Fruit fly (Drosophila melanogaster) whole organism, prepupa: Measurements from ENCODE around the gene dre4.

Experiments used
- Blimp-1 ChIP-seq: fragments of 200-800 bp; sonication (Bioruptor generic); optimal IDR thresholded peaks from 3 replicates; lab custom pipeline; 2017; ENCODE audit warnings: missing biosample characterization, missing genetic modification characterization, mild to moderate bottlenecking, moderate library complexity, missing genetic modification reagents
- CG10631 ChIP-seq: fragments of 200-800 bp; sonication (Bioruptor generic); optimal IDR thresholded peaks from 2 replicates; lab custom pipeline; 2016; ENCODE audit warnings: missing biosample characterization, missing genetic modification characterization
- CG10669 ChIP-seq: fragments of 200-800 bp; sonication (Bioruptor generic); optimal IDR thresholded peaks from 3 replicates; lab custom pipeline; 2018; ENCODE audit warnings: missing biosample characterization, mild to moderate bottlenecking, missing genetic modification characterization, moderate library complexity
- CG11294 ChIP-seq: fragments of 200-800 bp; sonication (Bioruptor generic); IDR thresholded peaks from 2 replicates; pipeline ENCODE4 v1.3.6; 2022; ENCODE audit warnings: missing biosample characterization, missing genetic modification characterization
- CG11762 ChIP-seq: fragments of 200-800 bp; sonication (Bioruptor generic); optimal IDR thresholded peaks from 3 replicates; lab custom pipeline; 2016; ENCODE audit warnings: missing biosample characterization, missing genetic modification characterization; ENCODE audit not compliant: insufficient read depth
- CG11902 ChIP-seq: fragments of 200-800 bp; sonication (Bioruptor generic); optimal IDR thresholded peaks from 3 replicates; lab custom pipeline; 2016; ENCODE audit warnings: missing biosample characterization, missing genetic modification characterization
- CG15336 ChIP-seq: fragments of 200-800 bp; sonication (Bioruptor generic); IDR thresholded peaks from 2 replicates; pipeline ENCODE4 v1.3.6; 2022; ENCODE audit warnings: missing biosample characterization, missing genetic modification characterization
- CG16779 ChIP-seq: fragments of 200-800 bp; sonication (Bioruptor generic); optimal IDR thresholded peaks from 3 replicates; lab custom pipeline; 2017; ENCODE audit warnings: missing biosample characterization, mild to moderate bottlenecking, missing genetic modification characterization
- CG3032 ChIP-seq: fragments of 200-800 bp; optimal IDR thresholded peaks from 2 replicates; lab custom pipeline; 2019; ENCODE audit warnings: missing biosample characterization, mild to moderate bottlenecking, missing genetic modification characterization, moderate library complexity
- CG31627 ChIP-seq: fragments of 200-800 bp; sonication (Bioruptor generic); optimal IDR thresholded peaks from 3 replicates; lab custom pipeline; 2016; ENCODE audit warnings: missing biosample characterization, missing genetic modification characterization
- CG32006 ChIP-seq: fragments of 200-800 bp; sonication (Bioruptor generic); optimal IDR thresholded peaks from 3 replicates; lab custom pipeline; 2017; ENCODE audit warnings: missing biosample characterization, mild to moderate bottlenecking, missing genetic modification characterization
- CG4318 ChIP-seq: fragments of 200-800 bp; sonication (Bioruptor generic); optimal IDR thresholded peaks from 3 replicates; lab custom pipeline; 2017; ENCODE audit warnings: missing biosample characterization, mild to moderate bottlenecking, missing genetic modification characterization
- CG6163 ChIP-seq: fragments of 200-800 bp; sonication (Bioruptor generic); IDR thresholded peaks from 3 replicates; pipeline ENCODE4 v1.3.6; 2022; ENCODE audit warnings: missing biosample characterization, missing genetic modification characterization
- CG6276 ChIP-seq: fragments of 200-800 bp; sonication (Bioruptor generic); optimal IDR thresholded peaks from 2 replicates; lab custom pipeline; 2017; ENCODE audit warnings: missing biosample characterization, mild to moderate bottlenecking, missing genetic modification characterization
- CG6792 ChIP-seq: fragments of 200-800 bp; sonication (Bioruptor generic); optimal IDR thresholded peaks from 3 replicates; lab custom pipeline; 2016; ENCODE audit warnings: missing biosample characterization, missing genetic modification characterization
- CG6854 ChIP-seq: fragments of 200-800 bp; sonication (Bioruptor generic); optimal IDR thresholded peaks from 2 replicates; lab custom pipeline; 2017; ENCODE audit warnings: missing biosample characterization, mild to moderate bottlenecking, missing genetic modification characterization
- CG7368 ChIP-seq: fragments of 200-800 bp; sonication (Bioruptor generic); optimal IDR thresholded peaks from 3 replicates; lab custom pipeline; 2016; ENCODE audit warnings: missing biosample characterization, missing genetic modification characterization
- CG8119 ChIP-seq: fragments of 200-800 bp; sonication (Bioruptor generic); IDR thresholded peaks from 3 replicates; pipeline ENCODE4 v1.3.6; 2022; ENCODE audit warnings: missing biosample characterization, missing genetic modification characterization
- CG8319 ChIP-seq: fragments of 200-800 bp; sonication (Bioruptor generic); optimal IDR thresholded peaks from 3 replicates; lab custom pipeline; 2016; ENCODE audit warnings: missing biosample characterization, missing genetic modification characterization
- CG9139 ChIP-seq: fragments of 200-800 bp; sonication (Bioruptor generic); optimal IDR thresholded peaks from 3 replicates; lab custom pipeline; 2017; ENCODE audit warnings: missing biosample characterization, mild to moderate bottlenecking, missing genetic modification characterization
- Eip75B ChIP-seq: fragments of 200-800 bp; sonication (Bioruptor generic); optimal IDR thresholded peaks from 3 replicates; lab custom pipeline; 2016; ENCODE audit warnings: missing biosample characterization, missing genetic modification characterization
- Eip78C ChIP-seq: fragments of 200-800 bp; sonication (Bioruptor generic); peaks from one replicate; lab custom pipeline; 2016; ENCODE audit warnings: missing biosample characterization, missing genetic modification characterization
- Eip93F ChIP-seq: fragments of 200-800 bp; sonication (Bioruptor generic); optimal IDR thresholded peaks from 2 replicates; lab custom pipeline; 2016; ENCODE audit warnings: missing biosample characterization, mild to moderate bottlenecking, missing genetic modification characterization
- Ets21C ChIP-seq: fragments of 200-800 bp; sonication (Bioruptor generic); optimal IDR thresholded peaks from 3 replicates; lab custom pipeline; 2016; ENCODE audit warnings: missing biosample characterization, missing genetic modification characterization
- Ets96B ChIP-seq: fragments of 200-800 bp; optimal IDR thresholded peaks from 2 replicates; lab custom pipeline; 2019; ENCODE audit warnings: missing biosample characterization, mild to moderate bottlenecking, missing genetic modification characterization, moderate library complexity
- Gug ChIP-seq: fragments of 200-800 bp; sonication (Bioruptor generic); IDR thresholded peaks from 2 replicates; pipeline ENCODE4 v1.3.6; 2022; ENCODE audit warnings: missing biosample characterization, missing genetic modification characterization
- Hr4 ChIP-seq: fragments of 200-800 bp; sonication (Bioruptor generic); optimal IDR thresholded peaks from 3 replicates; lab custom pipeline; 2016; ENCODE audit warnings: missing biosample characterization, missing genetic modification characterization
- Lpt ChIP-seq: fragments of 200-800 bp; sonication (Bioruptor generic); optimal IDR thresholded peaks from 3 replicates; lab custom pipeline; 2016; ENCODE audit warnings: missing biosample characterization, missing genetic modification characterization
- Met ChIP-seq: fragments of 200-800 bp; sonication (Bioruptor generic); optimal IDR thresholded peaks from 3 replicates; lab custom pipeline; 2016; ENCODE audit warnings: missing biosample characterization, missing genetic modification characterization
- Smox ChIP-seq: fragments of 200-800 bp; sonication (Bioruptor generic); optimal IDR thresholded peaks from 3 replicates; lab custom pipeline; 2016; ENCODE audit warnings: missing biosample characterization, missing genetic modification characterization
- Sox102F ChIP-seq: fragments of 200-800 bp; sonication (Bioruptor generic); optimal IDR thresholded peaks from 2 replicates; lab custom pipeline; 2016; ENCODE audit warnings: missing biosample characterization, mild to moderate bottlenecking, missing genetic modification characterization
- Sox15 ChIP-seq: fragments of 200-800 bp; sonication (Bioruptor generic); optimal IDR thresholded peaks from 3 replicates; lab custom pipeline; 2016; ENCODE audit warnings: missing biosample characterization, missing genetic modification characterization
- acj6 ChIP-seq: fragments of 200-800 bp; sonication (Bioruptor generic); optimal IDR thresholded peaks from 3 replicates; lab custom pipeline; 2016; ENCODE audit warnings: missing biosample characterization, missing genetic modification characterization
- cyc ChIP-seq: fragments of 200-800 bp; sonication (Bioruptor generic); optimal IDR thresholded peaks from 3 replicates; lab custom pipeline; 2016; ENCODE audit warnings: missing biosample characterization, missing genetic modification characterization
- dac ChIP-seq: fragments of 200-800 bp; sonication (Bioruptor generic); optimal IDR thresholded peaks from 2 replicates; lab custom pipeline; 2017; ENCODE audit warnings: missing biosample characterization, mild to moderate bottlenecking, missing genetic modification characterization
- dsx ChIP-seq: fragments of 200-800 bp; optimal IDR thresholded peaks from 3 replicates; lab custom pipeline; 2019; ENCODE audit warnings: missing biosample characterization, mild to moderate bottlenecking, missing genetic modification characterization, moderate library complexity; ENCODE audit not compliant: poor library complexity, severe bottlenecking
- eg ChIP-seq: fragments of 200-800 bp; sonication (Bioruptor generic); IDR thresholded peaks from 3 replicates; pipeline ENCODE4 v1.3.6; 2022; ENCODE audit warnings: missing biosample characterization, missing genetic modification characterization
- esn ChIP-seq: fragments of 200-800 bp; sonication (Bioruptor generic); optimal IDR thresholded peaks from 2 replicates; lab custom pipeline; 2016; ENCODE audit warnings: missing biosample characterization, mild to moderate bottlenecking, missing genetic modification characterization, moderate library complexity
- fd59A ChIP-seq: fragments of 200-800 bp; sonication (Bioruptor generic); optimal IDR thresholded peaks from 2 replicates; lab custom pipeline; 2017; ENCODE audit warnings: missing biosample characterization, mild to moderate bottlenecking, missing genetic modification characterization, missing genetic modification reagents
- fd85E ChIP-seq: fragments of 200-800 bp; sonication (Bioruptor generic); optimal IDR thresholded peaks from 3 replicates; lab custom pipeline; 2016; ENCODE audit warnings: missing biosample characterization, missing genetic modification characterization
- fkh ChIP-seq: fragments of 200-800 bp; sonication (Bioruptor generic); optimal IDR thresholded peaks from 3 replicates; lab custom pipeline; 2017; ENCODE audit warnings: missing biosample characterization, mild to moderate bottlenecking, missing genetic modification characterization, moderate library complexity
- lz ChIP-seq: fragments of 200-800 bp; sonication (Bioruptor generic); optimal IDR thresholded peaks from 3 replicates; lab custom pipeline; 2016; ENCODE audit warnings: missing biosample characterization, missing genetic modification characterization
- net ChIP-seq: fragments of 200-800 bp; sonication (Bioruptor generic); optimal IDR thresholded peaks from 3 replicates; lab custom pipeline; 2016; ENCODE audit warnings: missing biosample characterization, missing genetic modification characterization
- pdm3 ChIP-seq: fragments of 200-800 bp; sonication (Bioruptor generic); optimal IDR thresholded peaks from 3 replicates; lab custom pipeline; 2016; ENCODE audit warnings: missing biosample characterization, missing genetic modification characterization
- salr ChIP-seq, 2 experiments: fragments of 200-800 bp; sonication (Bioruptor generic); optimal IDR thresholded peaks; 3 replicates each; lab custom pipeline; 2016 to 2018; ENCODE audit warnings: missing biosample characterization in 2 of 2, missing genetic modification characterization in 2 of 2, mild to moderate bottlenecking in 1 of 2
- spab ChIP-seq: fragments of 200-800 bp; sonication (Bioruptor generic); optimal IDR thresholded peaks from 2 replicates; lab custom pipeline; 2017; ENCODE audit warnings: missing biosample characterization, mild to moderate bottlenecking, missing genetic modification characterization, missing genetic modification reagents
- ss ChIP-seq, 2 experiments: fragments of 200-800 bp; sonication (Bioruptor generic); optimal IDR thresholded peaks; 2 replicates in 1 of 2; 3 replicates in 1 of 2; lab custom pipeline; 2017 to 2018; ENCODE audit warnings: mild to moderate bottlenecking in 2 of 2, missing biosample characterization in 2 of 2, missing genetic modification characterization in 2 of 2, moderate library complexity in 1 of 2
- svp ChIP-seq: fragments of 200-800 bp; sonication (Bioruptor generic); peaks from one replicate; lab custom pipeline; 2016; ENCODE audit warnings: missing biosample characterization, missing genetic modification characterization
- topi ChIP-seq: fragments of 200-800 bp; sonication (Bioruptor generic); optimal IDR thresholded peaks from 3 replicates; lab custom pipeline; 2016; ENCODE audit warnings: missing biosample characterization, missing genetic modification characterization
- vri ChIP-seq: fragments of 200-800 bp; sonication (Bioruptor generic); optimal IDR thresholded peaks from 3 replicates; lab custom pipeline; 2016; ENCODE audit warnings: missing biosample characterization, mild to moderate bottlenecking, missing genetic modification characterization

dre4 gene

DNA sequence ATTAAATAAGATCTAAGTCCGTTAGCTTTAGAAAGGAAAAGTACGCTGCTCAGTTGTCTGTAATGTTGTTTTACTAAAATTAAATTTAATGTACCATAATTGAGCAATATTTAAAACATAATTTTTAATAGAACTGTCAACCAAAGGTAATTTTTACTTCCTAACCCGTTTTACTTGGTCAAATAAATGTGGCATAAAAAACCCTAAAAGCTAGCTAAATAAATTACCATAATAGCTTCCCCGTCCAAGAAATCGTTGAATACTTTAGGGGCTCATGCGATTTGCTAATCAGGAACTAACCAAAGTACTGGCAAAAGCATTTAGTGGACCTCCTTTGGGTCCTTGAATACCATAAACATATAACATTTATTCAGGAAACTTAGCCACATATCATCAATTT is 25.6 kb downstream of the dre4 start:
- TF ChIP-seq dac (GFP tag; lab: Kevin White, UChicago) (no peak), CG8119 (no peak)
- TF ChIP-seq, all 60 proteins: peak for 0

DNA sequence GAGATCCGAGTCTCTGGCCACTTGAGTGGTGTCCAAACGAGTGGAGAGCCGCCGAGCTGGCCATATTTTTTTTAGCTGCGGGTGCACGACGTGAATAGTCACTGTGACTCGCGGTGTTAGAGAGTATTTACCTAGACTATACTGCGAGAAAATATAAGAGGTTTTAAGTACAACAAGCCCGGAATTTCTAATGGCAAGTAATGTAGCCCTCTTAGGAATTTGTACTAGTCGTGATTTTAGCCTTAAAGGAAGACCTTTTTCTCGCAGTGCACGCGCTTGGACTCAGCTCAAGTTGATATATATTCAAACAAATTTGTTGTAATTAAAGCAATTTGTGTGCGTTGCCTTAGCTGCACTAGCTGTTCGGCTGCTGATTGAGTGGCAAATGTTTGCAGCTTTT is 31.5 kb downstream of the dre4 start:
- TF ChIP-seq Gug (GFP tag; lab: Robert Waterston, UW) (peak; percentile 69), CG32006 (GFP tag; lab: Kevin White, UChicago) (peak; percentile 72), CG6854 (GFP tag; lab: Kevin White, UChicago) (no peak), svp (GFP tag; lab: Kevin White, UChicago) (no peak), acj6 (GFP tag; lab: Kevin White, UChicago) (no peak), Eip75B (GFP tag; lab: Kevin White, UChicago) (no peak), CG16779 (tag; lab: Kevin White, UChicago) (no peak), CG31627 (no peak), fd85E (GFP tag; lab: Kevin White, UChicago) (no peak), CG6792 (GFP tag; lab: Kevin White, UChicago) (no peak), CG6163 (GFP tag; lab: Robert Waterston, UW) (peak; percentile 74; the same call in 2 of the 3 replicates), Blimp-1 (no peak), ss (GFP tag; optimal IDR thresholded peaks at IDR 0.05; lab: Kevin White, UChicago) (no peak), cyc (GFP tag; lab: Kevin White, UChicago) (no peak), Sox102F (no peak), vri (no peak), CG8319 (GFP tag; lab: Kevin White, UChicago) (no peak), CG6276 (GFP tag; lab: Kevin White, UChicago) (peak; percentile 66), Smox (GFP tag; lab: Kevin White, UChicago) (no peak), CG3032 (no peak), Lpt (GFP tag; lab: Kevin White, UChicago) (peak; percentile 47), Sox15 (GFP tag; lab: Kevin White, UChicago) (no peak), CG11762 (GFP tag; lab: Kevin White, UChicago) (no peak), topi (no peak), spab (GFP tag; lab: Kevin White, UChicago) (no peak), Ets96B (no peak), esn (no peak), CG8119 (peak; percentile 78), fkh (GFP tag; lab: Kevin White, UChicago) (no peak), dac (GFP tag; lab: Kevin White, UChicago) (peak; percentile 44), Ets21C (GFP tag; lab: Kevin White, UChicago) (no peak), CG15336 (GFP tag; lab: Robert Waterston, UW) (peak; percentile 76), Eip78C (no peak), CG10669 (GFP tag; lab: Kevin White, UChicago) (no peak), CG4318 (GFP tag; lab: Kevin White, UChicago) (peak; percentile 15), Hr4 (GFP tag; lab: Kevin White, UChicago) (peak; percentile 72), CG10631 (GFP tag; lab: Kevin White, UChicago) (no peak), eg (peak; percentile 90), dsx (no peak), fd59A (no peak), Eip93F (no peak), net (GFP tag; lab: Kevin White, UChicago) (no peak), lz (GFP tag; lab: Kevin White, UChicago) (no peak), Met (GFP tag; lab: Kevin White, UChicago) (no peak), salr (GFP tag; optimal IDR thresholded peaks at IDR 0.05; lab: Kevin White, UChicago) (peak in 1 of 2 experiments; percentile 14), CG11294 (peak; percentile 63; the same call in 1 of the 2 replicates), CG11902 (GFP tag; lab: Kevin White, UChicago) (no peak), pdm3 (peak; percentile 37), CG9139 (no peak), CG7368 (GFP tag; lab: Kevin White, UChicago) (no peak)
